Worm (Caenorhabditis elegans): Measurements from ENCODE around the gene dop-4.
A peak's percentile ranks its signal among the peaks of the same experiment; 100 is the strongest.

The dop-4 gene

DNA sequence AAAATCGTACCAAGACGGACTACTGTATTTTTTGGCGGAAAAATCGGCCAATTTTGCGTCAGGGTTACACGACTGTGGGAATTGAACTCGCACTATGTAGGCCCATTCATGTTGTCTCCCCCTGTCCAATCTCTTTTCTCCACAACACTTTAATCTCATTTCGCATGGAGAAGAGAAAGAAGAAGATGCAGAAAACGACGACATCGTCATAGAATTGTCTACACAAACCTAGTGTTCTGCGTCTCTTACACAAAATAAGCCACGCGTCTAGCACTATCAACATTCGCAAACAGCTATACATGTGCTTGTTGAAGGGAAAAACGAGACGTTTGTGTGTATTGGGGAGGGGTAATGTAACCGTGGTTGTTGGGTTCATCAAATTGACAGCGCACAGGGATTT, 27.9 kb downstream of the dop-4 start (continued):
- TF ChIP-seq nhr-111 (GFP tag; optimal IDR thresholded peaks at IDR 0.05) (no peak), zip-2 (tag; optimal IDR thresholded peaks at IDR 0.05) (peak; percentile 88), ztf-7 (tag; optimal IDR thresholded peaks at IDR 0.05) (peak; percentile 72), duxl-1 (tag; optimal IDR thresholded peaks at IDR 0.05; ENCODE audit: poor library complexity) (peak; percentile 96), lin-29 (GFP tag; IDR thresholded peaks at IDR 0.05) (peak; percentile 69), skn-1 (tag; optimal IDR thresholded peaks at IDR 0.05) (no peak), attf-4 (tag; optimal IDR thresholded peaks at IDR 0.05) (no peak), F49E8.2 (tag; optimal IDR thresholded peaks at IDR 0.05; ENCODE audit: borderline replicate concordance) (no peak), cey-2 (tag; optimal IDR thresholded peaks at IDR 0.05; ENCODE audit: borderline replicate concordance, insufficient read depth) (no peak), egl-27 (tag; optimal IDR thresholded peaks at IDR 0.05) (no peak), ZK546.5 (tag; optimal IDR thresholded peaks at IDR 0.05) (no peak), madf-9 (GFP tag; conservative IDR thresholded peaks at IDR 0.05) (peak; percentile 50; the same call in 1 of the 2 replicates), ceh-44 (GFP tag; IDR thresholded peaks at IDR 0.05) (no peak), dmd-8 (GFP tag; IDR thresholded peaks at IDR 0.05) (no peak), Y105C5A.15 (GFP tag; IDR thresholded peaks at IDR 0.05) (no peak), tra-1 (GFP tag; IDR thresholded peaks at IDR 0.05) (no peak), mxl-2 (GFP tag; conservative IDR thresholded peaks at IDR 0.05) (0 out of 2 replicates have a peak, but pooled peaks have one; percentile 24), ceh-20 (GFP tag; IDR thresholded peaks at IDR 0.05) (peak; percentile 79), nhr-48 (tag; optimal IDR thresholded peaks at IDR 0.05) (peak; percentile 63), zfp-3 (GFP tag; conservative IDR thresholded peaks at IDR 0.05) (no peak), dmd-9 (GFP tag; IDR thresholded peaks at IDR 0.05) (0 out of 2 replicates have a peak, but pooled peaks have one; percentile 46), nhr-76 (tag; optimal IDR thresholded peaks at IDR 0.05) (no peak), mep-1 (tag; optimal IDR thresholded peaks at IDR 0.05) (peak; percentile 93)

DNA sequence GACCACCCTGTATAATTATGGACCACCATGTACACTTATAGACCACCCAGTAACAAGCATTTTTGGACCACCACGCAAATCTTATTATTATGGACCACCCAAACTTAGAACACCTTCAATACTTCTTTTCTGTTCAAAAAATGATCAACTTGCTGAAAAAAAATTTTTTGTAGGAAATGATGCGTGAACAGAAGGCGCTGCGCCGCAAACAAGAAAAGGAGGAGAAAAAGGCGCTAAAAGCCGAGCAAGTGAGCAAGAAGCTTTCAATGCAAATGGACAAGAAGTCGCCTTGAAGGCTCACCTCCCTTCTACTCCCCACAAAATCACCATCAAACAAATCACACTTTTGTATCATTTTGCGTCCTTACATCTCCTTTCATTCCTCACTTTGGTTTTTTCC, 32.1 kb downstream of the dop-4 start:
- no peak for TF ChIP-seq aly-2 (tag; optimal IDR thresholded peaks at IDR 0.05)
- TF ChIP-seq php-3 (GFP tag; IDR thresholded peaks at IDR 0.05) = no peak
- peak in 1 of 2 experiments; percentile 96 for TF ChIP-seq unc-62 (GFP tag; optimal IDR thresholded peaks at IDR 0.05 in 1 of 2)
- TF ChIP-seq unc-62 (tag; optimal IDR thresholded peaks at IDR 0.05) = no peak
- no peak for TF ChIP-seq zfp-2 (tag; optimal IDR thresholded peaks at IDR 0.05)

DNA sequence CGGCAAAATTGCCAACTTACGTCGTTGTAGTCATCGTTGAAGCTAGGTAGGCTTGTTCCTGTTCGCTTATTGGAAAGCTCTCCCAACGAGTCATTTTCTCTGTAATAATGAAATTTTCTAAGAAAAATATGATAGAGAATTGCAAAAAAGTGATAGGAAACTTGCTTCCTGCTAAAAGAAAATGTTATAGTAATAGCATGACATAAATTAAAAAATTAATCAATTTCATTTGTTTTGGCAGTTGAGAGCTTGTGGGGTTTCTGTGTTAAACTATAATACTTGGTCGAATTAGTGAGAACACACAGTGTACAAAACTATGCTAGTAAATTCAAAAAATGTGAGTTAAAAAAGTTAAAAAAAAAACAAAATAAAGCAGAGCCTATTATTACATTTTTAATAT, 34.8 kb downstream of the dop-4 start, which contains the start of gene F21E9.2:
Gene F21E9.2, minus strand, starts transcription at position 101 of the 400 bp plus-strand sequence.
- TF ChIP-seq F26F4.8 (GFP tag; conservative IDR thresholded peaks at IDR 0.05) (no peak), unc-39 (tag; optimal IDR thresholded peaks at IDR 0.05) (no peak), nhr-42 (GFP tag; IDR thresholded peaks at IDR 0.05) (no peak), nhr-76 (tag; optimal IDR thresholded peaks at IDR 0.05) (no peak), T20F7.1 (GFP tag; optimal IDR thresholded peaks at IDR 0.05) (no peak), ceh-82 (tag; optimal IDR thresholded peaks at IDR 0.05) (no peak), Y75B8A.6 (GFP tag; IDR thresholded peaks at IDR 0.05) (no peak), mdt-29 (GFP tag; IDR thresholded peaks at IDR 0.05) (no peak), unc-62 (GFP tag; optimal IDR thresholded peaks at IDR 0.05 in 1 of 2) (no peak), unc-62 (tag; optimal IDR thresholded peaks at IDR 0.05) (no peak)

DNA sequence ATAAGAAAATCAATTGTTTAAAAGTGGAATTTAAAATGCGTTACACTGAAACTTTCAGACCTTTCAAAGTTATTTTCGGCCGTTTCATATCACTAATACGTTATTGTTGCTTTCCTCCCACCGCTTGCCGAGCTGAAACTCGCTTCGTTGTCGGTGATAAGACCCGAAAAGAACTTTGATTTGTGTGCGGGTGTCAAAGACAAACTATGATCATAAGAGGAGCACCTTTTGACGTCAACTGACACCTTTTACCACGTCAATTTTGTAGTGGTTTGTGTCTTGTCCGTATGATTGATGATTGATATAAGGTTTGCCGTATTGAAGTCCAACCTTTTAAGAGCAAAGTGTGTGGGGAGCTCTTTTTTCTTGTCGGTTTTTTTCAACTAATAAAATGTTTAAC, 42.0 kb downstream of the dop-4 start, which contains the start of gene ttr-37:
Gene ttr-37, minus strand, starts transcription at position 167 of the 400 bp plus-strand sequence.
- TF ChIP-seq ztf-7 (tag; optimal IDR thresholded peaks at IDR 0.05) (no peak), gei-8 (GFP tag; optimal IDR thresholded peaks at IDR 0.05) (no peak), nhr-102 (tag; optimal IDR thresholded peaks at IDR 0.05) (peak; percentile 65), hlh-30 (tag; optimal IDR thresholded peaks at IDR 0.05; ENCODE audit: insufficient read depth) (peak; percentile 76), arid-1 (GFP tag; conservative IDR thresholded peaks at IDR 0.05) (no peak), F37D6.2 (tag; optimal IDR thresholded peaks at IDR 0.05) (no peak), zip-2 (tag; optimal IDR thresholded peaks at IDR 0.05) (no peak), attf-4 (tag; optimal IDR thresholded peaks at IDR 0.05) (no peak), nhr-28 (tag; optimal IDR thresholded peaks at IDR 0.05) (peak; percentile 98), pqm-1 (tag; optimal IDR thresholded peaks at IDR 0.05) (peak; percentile 84), tra-1 (GFP tag; IDR thresholded peaks at IDR 0.05) (peak; percentile 85; the same call in 1 of the 2 replicates), ztf-11 (tag; optimal IDR thresholded peaks at IDR 0.05) (no peak), saeg-2 (GFP tag; IDR thresholded peaks at IDR 0.05) (peak; percentile 44; the same call in 1 of the 2 replicates), mxl-3 (GFP tag; optimal IDR thresholded peaks at IDR 0.05) (no peak), egl-43 (GFP tag; IDR thresholded peaks at IDR 0.05) (no peak), zfp-2 (tag; optimal IDR thresholded peaks at IDR 0.05) (no peak), daf-19 (GFP tag; conservative IDR thresholded peaks at IDR 0.05) (no peak), fkh-10 (GFP tag; optimal IDR thresholded peaks at IDR 0.05) (no peak)

Data from whole organism, L4 larva.